Worm (Caenorhabditis elegans) whole organism, L4 larva: ENCODE data around the gene Y61A9LA.3.

ENCODE experiments used
- D1046.2 ChIP-seq: fragments of 200-800 bp; sonication (Bioruptor generic); IDR thresholded peaks from 2 replicates; pipeline ENCODE4 v1.3.6; 2022; ENCODE audit warnings: missing genetic modification characterization, missing compliant biosample characterization
- F26F4.8 ChIP-seq: fragments of 200-800 bp; sonication (Bioruptor generic); conservative IDR thresholded peaks from 2 replicates; pipeline ENCODE4 v1.3.6; 2022; ENCODE audit warnings: missing genetic modification characterization, missing compliant biosample characterization
- F37D6.2 ChIP-seq: sonication (generic microtip); optimal IDR thresholded peaks from 2 replicates; lab custom pipeline; 2016; ENCODE audit warnings: mild to moderate bottlenecking, missing genetic modification characterization, missing compliant biosample characterization
- F44E2.7 ChIP-seq: fragments of 200-800 bp; sonication (Bioruptor generic); IDR thresholded peaks from 2 replicates; pipeline ENCODE4 v2.1.2; 2022; ENCODE audit warnings: missing genetic modification characterization, missing compliant biosample characterization
- ZK546.5 ChIP-seq, 2 experiments: sonication (generic microtip); optimal IDR thresholded peaks; 2 replicates each; lab custom pipeline; 2017; ENCODE audit warnings: missing biosample characterization in 2 of 2, missing genetic modification characterization in 2 of 2
- aha-1 ChIP-seq: fragments of 150-350 bp; peaks from one replicate; lab custom pipeline; 2014; ENCODE audit warnings: missing biosample characterization, missing genetic modification characterization
- ceh-20 ChIP-seq: fragments of 200-800 bp; sonication (Bioruptor generic); IDR thresholded peaks from 2 replicates; pipeline ENCODE4 v1.3.6; 2022; ENCODE audit warnings: missing genetic modification reagents, missing genetic modification characterization, missing compliant biosample characterization
- ceh-44 ChIP-seq: fragments of 200-800 bp; sonication (Bioruptor generic); IDR thresholded peaks from 2 replicates; pipeline ENCODE4 v1.3.6; 2022; ENCODE audit warnings: missing genetic modification reagents, missing genetic modification characterization, missing compliant biosample characterization
- cey-2 ChIP-seq: sonication (generic microtip); optimal IDR thresholded peaks from 3 replicates; lab custom pipeline; 2017; ENCODE audit warnings: missing genetic modification characterization, mild to moderate bottlenecking, missing compliant biosample characterization, antibody characterized with exemption, borderline replicate concordance; ENCODE audit not compliant: insufficient read depth
- daf-12 ChIP-seq: fragments of 150-350 bp; optimal IDR thresholded peaks from 2 replicates; lab custom pipeline; 2014; ENCODE audit warnings: missing biosample characterization, missing genetic modification reagents, missing genetic modification characterization
- daf-16 ChIP-seq, 3 experiments: sonication (generic microtip); optimal IDR thresholded peaks; 2 replicates each; lab custom pipeline; 2016 to 2017; ENCODE audit warnings: missing genetic modification characterization in 3 of 3, missing genetic modification reagents in 3 of 3, mild to moderate bottlenecking in 2 of 3, missing compliant biosample characterization in 2 of 3, missing biosample characterization in 1 of 3, moderate library complexity in 1 of 3
- daf-19 ChIP-seq: fragments of 200-800 bp; sonication (Bioruptor generic); conservative IDR thresholded peaks from 2 replicates; pipeline ENCODE4 v1.3.6; 2022; ENCODE audit warnings: missing genetic modification characterization, missing compliant biosample characterization
- dmd-8 ChIP-seq: fragments of 200-800 bp; sonication (Bioruptor generic); IDR thresholded peaks from 2 replicates; pipeline ENCODE4 v1.3.6; 2022; ENCODE audit warnings: missing genetic modification characterization, missing compliant biosample characterization
- dpl-1 ChIP-seq: fragments of 150-350 bp; optimal IDR thresholded peaks from 2 replicates; lab custom pipeline; 2014; ENCODE audit warnings: missing biosample characterization, missing genetic modification reagents, missing genetic modification characterization
- duxl-1 ChIP-seq: sonication (generic microtip); optimal IDR thresholded peaks from 2 replicates; lab custom pipeline; 2016; ENCODE audit warnings: mild to moderate bottlenecking, missing genetic modification characterization, moderate library complexity, missing compliant biosample characterization; ENCODE audit not compliant: poor library complexity
- hlh-30 ChIP-seq: sonication (generic microtip); optimal IDR thresholded peaks from 2 replicates; lab custom pipeline; 2017; ENCODE audit warnings: antibody characterized with exemption, mild to moderate bottlenecking, missing genetic modification characterization, missing compliant biosample characterization; ENCODE audit not compliant: insufficient read depth
- hmg-1.1 ChIP-seq: fragments of 200-800 bp; sonication (Bioruptor generic); IDR thresholded peaks from 2 replicates; pipeline ENCODE4 v1.3.6; 2022; ENCODE audit warnings: missing genetic modification reagents, missing genetic modification characterization, missing compliant biosample characterization
- lim-7 ChIP-seq: fragments of 200-800 bp; sonication (Bioruptor generic); IDR thresholded peaks from 2 replicates; pipeline ENCODE4 v1.3.6; 2022; ENCODE audit warnings: missing genetic modification characterization, missing compliant biosample characterization
- lin-1 ChIP-seq: fragments of 200-800 bp; sonication (Bioruptor generic); IDR thresholded peaks from 2 replicates; pipeline ENCODE4 v1.3.6; 2022; ENCODE audit warnings: missing genetic modification reagents, missing genetic modification characterization, missing compliant biosample characterization
- lin-13 ChIP-seq: fragments of 150-350 bp; optimal IDR thresholded peaks from 2 replicates; lab custom pipeline; 2014; ENCODE audit warnings: missing biosample characterization, missing genetic modification reagents, missing genetic modification characterization
- lin-15B ChIP-seq: fragments of 150-350 bp; sonication (generic microtip); optimal IDR thresholded peaks from 3 replicates; lab custom pipeline; 2014; ENCODE audit warnings: missing biosample characterization, missing genetic modification characterization
- lin-39 ChIP-seq: fragments of 150-350 bp; optimal IDR thresholded peaks from 2 replicates; lab custom pipeline; 2014; ENCODE audit warnings: missing biosample characterization, missing genetic modification reagents, missing genetic modification characterization
- lir-3 ChIP-seq: sonication (generic microtip); optimal IDR thresholded peaks from 2 replicates; lab custom pipeline; 2016; ENCODE audit warnings: mild to moderate bottlenecking, missing genetic modification characterization, missing compliant biosample characterization
- lsy-2 ChIP-seq, 2 experiments: fragments of 150-350 bp in 1 of 2; sonication (generic microtip) in 1 of 2; optimal IDR thresholded peaks; 2 replicates each; lab custom pipeline; 2014 to 2017; ENCODE audit warnings: missing biosample characterization in 2 of 2, missing genetic modification characterization in 2 of 2
- mdl-1 ChIP-seq, 2 experiments: fragments of 150-350 bp in 1 of 2; sonication (generic microtip) in 1 of 2; optimal IDR thresholded peaks; 2 replicates each; lab custom pipeline; 2014 to 2017; ENCODE audit warnings: missing biosample characterization in 2 of 2, missing genetic modification characterization in 2 of 2
- mxl-3 ChIP-seq: fragments of 200-800 bp; sonication (Bioruptor generic); optimal IDR thresholded peaks from 2 replicates; lab custom pipeline; 2018; ENCODE audit warnings: mild to moderate bottlenecking, missing genetic modification characterization, missing compliant biosample characterization
- nhr-102 ChIP-seq: sonication (generic microtip); optimal IDR thresholded peaks from 2 replicates; lab custom pipeline; 2016; ENCODE audit warnings: mild to moderate bottlenecking, missing genetic modification characterization, moderate library complexity, missing compliant biosample characterization
- nhr-11 ChIP-seq: fragments of 150-350 bp; optimal IDR thresholded peaks from 2 replicates; lab custom pipeline; 2014; ENCODE audit warnings: missing biosample characterization, missing genetic modification characterization
- nhr-237 ChIP-seq: sonication (generic microtip); optimal IDR thresholded peaks from 2 replicates; lab custom pipeline; 2017; ENCODE audit warnings: missing biosample characterization, missing genetic modification characterization
- nhr-25 ChIP-seq: sonication (generic microtip); optimal IDR thresholded peaks from 2 replicates; lab custom pipeline; 2017; ENCODE audit warnings: missing genetic modification characterization, mild to moderate bottlenecking, missing compliant biosample characterization, antibody characterized with exemption, moderate library complexity, borderline replicate concordance; ENCODE audit not compliant: insufficient read depth
- nhr-28 ChIP-seq: fragments of 150-350 bp; optimal IDR thresholded peaks from 2 replicates; lab custom pipeline; 2014; ENCODE audit warnings: missing biosample characterization, missing genetic modification characterization
- nhr-42 ChIP-seq: fragments of 200-800 bp; sonication (Bioruptor generic); IDR thresholded peaks from 2 replicates; pipeline ENCODE4 v1.3.6; 2022; ENCODE audit warnings: missing genetic modification characterization, missing compliant biosample characterization
- nhr-6 ChIP-seq: fragments of 150-350 bp; optimal IDR thresholded peaks from 2 replicates; lab custom pipeline; 2014; ENCODE audit warnings: missing biosample characterization, missing genetic modification characterization
- pqm-1 ChIP-seq: sonication (generic microtip); optimal IDR thresholded peaks from 2 replicates; lab custom pipeline; 2017; ENCODE audit warnings: missing biosample characterization, missing genetic modification characterization
- set-16 ChIP-seq: fragments of 200-800 bp; sonication (Bioruptor generic); IDR thresholded peaks from 2 replicates; pipeline ENCODE4 v1.3.6; 2022; ENCODE audit warnings: missing genetic modification reagents, missing genetic modification characterization, missing compliant biosample characterization
- snpc-4 ChIP-seq: fragments of 150-350 bp; optimal IDR thresholded peaks from 2 replicates; lab custom pipeline; 2014; ENCODE audit warnings: missing biosample characterization, missing genetic modification characterization
- tra-1 ChIP-seq: fragments of 200-800 bp; sonication (Bioruptor generic); IDR thresholded peaks from 2 replicates; pipeline ENCODE4 v1.3.6; 2022; ENCODE audit warnings: missing genetic modification reagents, missing genetic modification characterization, missing compliant biosample characterization
- unc-39 ChIP-seq: sonication (generic microtip); optimal IDR thresholded peaks from 2 replicates; lab custom pipeline; 2017; ENCODE audit warnings: missing biosample characterization, missing genetic modification characterization
- unc-62 ChIP-seq, 3 experiments: fragments of 150-350 bp in 1 of 3; sonication (generic microtip); optimal IDR thresholded peaks in 2 of 3; peaks in 1 of 3; 1 replicate in 1 of 3; 2 replicates in 2 of 3; lab custom pipeline; 2014 to 2017; ENCODE audit warnings: missing biosample characterization in 3 of 3, missing genetic modification characterization in 3 of 3, missing genetic modification reagents in 3 of 3, missing genotype in 1 of 3
- vab-7 ChIP-seq: fragments of 200-800 bp; sonication (Bioruptor generic); IDR thresholded peaks from 2 replicates; pipeline ENCODE4 v1.3.6; 2022; ENCODE audit warnings: missing genetic modification reagents, missing genetic modification characterization, missing compliant biosample characterization

Gene Y61A9LA.3

ce11 chrV:4570833-4571232 is at the start of gene Y61A9LA.3:
Gene Y61A9LA.3, plus strand, starts transcription at chrV:4571133.
- TF ChIP-seq lin-1 (no peak), nhr-237 (tag; lab: Kevin White, UChicago) (no peak), lsy-2 (tag; optimal IDR thresholded peaks at IDR 0.05; lab: Kevin White, UChicago) (no peak), snpc-4 (tag; lab: Kevin White, UChicago) (no peak), nhr-28 (no peak)

- TF ChIP-seq nhr-25 (no peak), nhr-28 (peak; percentile 4), lim-7 (GFP tag; lab: Robert Waterston, UW) (0 out of 2 replicates have a peak, but pooled peaks have one; percentile 31), hlh-30 (tag; lab: Kevin White, UChicago) (peak; percentile 1), mdl-1 (tag; optimal IDR thresholded peaks at IDR 0.05; lab: Kevin White, UChicago) (peak in 1 of 2 experiments; percentile 7)
Observed at ce11 chrV:4523312-4523711, 47.6 kb upstream of the Y61A9LA.3 start.

- TF ChIP-seq nhr-28 (peak; percentile 35), nhr-11 (tag; lab: Kevin White, UChicago) (peak; percentile 17), unc-39 (tag; lab: Kevin White, UChicago) (no peak), nhr-42 (0 out of 2 replicates have a peak, but pooled peaks have one; percentile 42), set-16 (GFP tag; lab: Robert Waterston, UW) (peak; percentile 12; the same call in 1 of the 2 replicates), aha-1 (tag; lab: Kevin White, UChicago) (peak; percentile 67), vab-7 (GFP tag; lab: Robert Waterston, UW) (no peak), ceh-44 (GFP tag; lab: Robert Waterston, UW) (no peak), mxl-3 (GFP tag; lab: Kevin White, UChicago) (peak; percentile 9), daf-19 (GFP tag; lab: Robert Waterston, UW) (no peak)
Observed at ce11 chrV:4523844-4524243, 47.1 kb upstream of the Y61A9LA.3 start.

DNA sequence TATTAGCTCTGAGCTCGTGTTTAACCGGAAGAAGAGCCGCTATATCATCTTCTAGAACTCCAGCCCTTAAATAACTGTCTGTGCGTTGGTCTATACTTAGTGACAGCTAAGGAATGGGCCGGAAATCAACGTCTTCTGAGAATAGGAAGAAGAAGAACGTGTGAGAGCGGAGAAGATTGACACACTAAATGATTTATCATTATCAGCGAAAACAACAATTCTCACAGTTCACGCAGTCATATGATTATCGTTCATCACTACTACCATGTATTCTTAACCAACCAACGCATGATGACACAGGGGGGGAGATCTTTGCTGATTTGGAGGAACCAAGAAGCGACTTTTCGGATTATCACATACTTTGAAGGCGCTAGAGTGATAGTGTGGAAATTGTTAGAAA is 46.6 kb upstream of the Y61A9LA.3 start:
- peak; percentile 92 for TF ChIP-seq aha-1 (tag; lab: Kevin White, UChicago)
- TF ChIP-seq duxl-1, result no peak
- peak; percentile 15 for TF ChIP-seq mxl-3 (GFP tag; lab: Kevin White, UChicago)
- TF ChIP-seq dmd-8 (GFP tag; lab: Robert Waterston, UW), result no peak
- no peak for TF ChIP-seq tra-1
- peak in 1 of 2 experiments; percentile 60 for TF ChIP-seq mdl-1 (tag; optimal IDR thresholded peaks at IDR 0.05; lab: Kevin White, UChicago)
- TF ChIP-seq nhr-28, result peak; percentile 33
- TF ChIP-seq hlh-30 (tag; lab: Kevin White, UChicago), result peak; percentile 46

DNA sequence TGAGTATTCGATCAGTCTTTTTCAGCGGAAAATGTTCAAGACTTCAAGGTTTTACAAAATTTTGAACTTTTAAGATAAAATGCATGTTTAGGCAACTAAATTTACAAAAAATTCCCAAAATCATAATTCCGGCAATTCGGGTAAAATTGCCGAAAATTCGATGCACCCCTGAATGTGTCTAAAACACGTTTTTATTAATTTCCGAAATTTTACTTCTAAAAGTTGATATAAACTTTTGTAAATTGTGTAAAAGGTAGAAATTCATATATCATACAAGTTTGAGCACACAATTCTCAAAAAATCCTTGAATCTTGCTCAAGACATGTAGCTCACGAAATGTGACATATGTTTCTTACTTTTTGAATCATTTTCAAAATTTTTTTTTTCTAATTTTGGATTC is 45.8 kb upstream of the Y61A9LA.3 start:
- TF ChIP-seq lin-15B, result no peak
- peak in 1 of 2 experiments; percentile 22 for TF ChIP-seq unc-62 (GFP tag; optimal IDR thresholded peaks at IDR 0.05 in 1 of 2; lab: Kevin White, UChicago)
- TF ChIP-seq unc-62 (tag; optimal IDR thresholded peaks at IDR 0.05; lab: Kevin White, UChicago), result no peak
- TF ChIP-seq lir-3 (tag; lab: Kevin White, UChicago), result no peak
- TF ChIP-seq, all 104 proteins: peak for 1

- no peak for TF ChIP-seq nhr-102
- no peak for TF ChIP-seq hmg-1.1 (GFP tag; lab: Robert Waterston, UW)
- TF ChIP-seq F26F4.8, result no peak
- no peak for TF ChIP-seq ZK546.5 (tag; optimal IDR thresholded peaks at IDR 0.05; lab: Kevin White, UChicago)
- no peak for TF ChIP-seq pqm-1 (tag; lab: Kevin White, UChicago)
- no peak for TF ChIP-seq dpl-1 (GFP tag; lab: Kevin White, UChicago)
- TF ChIP-seq nhr-6 (tag; lab: Kevin White, UChicago), result no peak
- TF ChIP-seq daf-12 (tag; lab: Kevin White, UChicago), result no peak
- TF ChIP-seq cey-2, result no peak
- TF ChIP-seq D1046.2 (GFP tag; lab: Robert Waterston, UW), result no peak
- no peak for TF ChIP-seq daf-19 (GFP tag; lab: Robert Waterston, UW)
- no peak for TF ChIP-seq F37D6.2 (tag; lab: Kevin White, UChicago)
- TF ChIP-seq daf-16 (GFP tag; optimal IDR thresholded peaks at IDR 0.05; lab: Kevin White, UChicago), result no peak
- no peak for TF ChIP-seq daf-16 (tag; optimal IDR thresholded peaks at IDR 0.05; lab: Kevin White, UChicago)
- no peak for TF ChIP-seq ceh-20 (GFP tag; lab: Robert Waterston, UW)
- no peak for TF ChIP-seq tra-1
- no peak for TF ChIP-seq F44E2.7
- no peak for TF ChIP-seq lin-13 (GFP tag; lab: Kevin White, UChicago)
- TF ChIP-seq lin-39 (tag; lab: Kevin White, UChicago), result no peak
- no peak for TF ChIP-seq unc-62 (GFP tag; optimal IDR thresholded peaks at IDR 0.05 in 1 of 2; lab: Kevin White, UChicago)
- no peak for TF ChIP-seq unc-62 (tag; optimal IDR thresholded peaks at IDR 0.05; lab: Kevin White, UChicago)
Observed at ce11 chrV:4525512-4525911, 45.4 kb upstream of the Y61A9LA.3 start.
